Worm (Caenorhabditis elegans) whole organism, L4 larva: ENCODE results near the gene col-17.
"Not testable (repeated sequence)": the region's sequence is repeated elsewhere in the genome, so short reads cannot be mapped to it uniquely, and the experiment has no call there.

Source experiments
- F26F4.8 ChIP-seq: fragments of 200-800 bp; sonication (Bioruptor generic); conservative IDR thresholded peaks from 2 replicates; pipeline ENCODE4 v1.3.6; 2022; ENCODE audit warnings: missing genetic modification characterization, missing compliant biosample characterization
- F44E2.7 ChIP-seq: fragments of 200-800 bp; sonication (Bioruptor generic); IDR thresholded peaks from 2 replicates; pipeline ENCODE4 v2.1.2; 2022; ENCODE audit warnings: missing genetic modification characterization, missing compliant biosample characterization
- ama-1 ChIP-seq: fragments of 150-350 bp; optimal IDR thresholded peaks from 2 replicates; lab custom pipeline; 2014; ENCODE audit warnings: inconsistent platforms, mixed read lengths
- dmd-9 ChIP-seq: fragments of 200-800 bp; sonication (Bioruptor generic); IDR thresholded peaks from 2 replicates; pipeline ENCODE4 v1.3.6; 2022; ENCODE audit warnings: missing genetic modification reagents, missing genetic modification characterization, missing compliant biosample characterization
- mep-1 ChIP-seq: fragments of 150-350 bp; sonication (generic microtip); optimal IDR thresholded peaks from 3 replicates; lab custom pipeline; 2014; ENCODE audit warnings: missing biosample characterization, missing genetic modification characterization
- mxl-3 ChIP-seq: fragments of 200-800 bp; sonication (Bioruptor generic); optimal IDR thresholded peaks from 2 replicates; lab custom pipeline; 2018; ENCODE audit warnings: mild to moderate bottlenecking, missing genetic modification characterization, missing compliant biosample characterization
- nhr-237 ChIP-seq: sonication (generic microtip); optimal IDR thresholded peaks from 2 replicates; lab custom pipeline; 2017; ENCODE audit warnings: missing biosample characterization, missing genetic modification characterization
- nhr-28 ChIP-seq: fragments of 150-350 bp; optimal IDR thresholded peaks from 2 replicates; lab custom pipeline; 2014; ENCODE audit warnings: missing biosample characterization, missing genetic modification characterization
- set-16 ChIP-seq: fragments of 200-800 bp; sonication (Bioruptor generic); IDR thresholded peaks from 2 replicates; pipeline ENCODE4 v1.3.6; 2022; ENCODE audit warnings: missing genetic modification reagents, missing genetic modification characterization, missing compliant biosample characterization
- skn-1 ChIP-seq: fragments of 150-350 bp; optimal IDR thresholded peaks from 2 replicates; lab custom pipeline; 2014; ENCODE audit warnings: missing biosample characterization, missing genetic modification characterization
- snpc-4 ChIP-seq: fragments of 150-350 bp; optimal IDR thresholded peaks from 2 replicates; lab custom pipeline; 2014; ENCODE audit warnings: missing biosample characterization, missing genetic modification characterization
- unc-130 ChIP-seq: sonication (generic microtip); optimal IDR thresholded peaks from 2 replicates; lab custom pipeline; 2016; ENCODE audit warnings: missing genetic modification reagents, missing genetic modification characterization, missing compliant biosample characterization
- vab-7 ChIP-seq: fragments of 200-800 bp; sonication (Bioruptor generic); IDR thresholded peaks from 2 replicates; pipeline ENCODE4 v1.3.6; 2022; ENCODE audit warnings: missing genetic modification reagents, missing genetic modification characterization, missing compliant biosample characterization
- ztf-11 ChIP-seq: fragments of 150-350 bp; optimal IDR thresholded peaks from 2 replicates; lab custom pipeline; 2014; ENCODE audit warnings: missing biosample characterization, missing genetic modification characterization

- TF ChIP-seq snpc-4 (tag; lab: Kevin White, UChicago); dmd-9 (GFP tag; lab: Robert Waterston, UW); F44E2.7 (GFP tag; lab: Robert Waterston, UW); set-16 (GFP tag; lab: Robert Waterston, UW); mxl-3 (GFP tag; lab: Kevin White, UChicago); mep-1 (tag; lab: Kevin White, UChicago); unc-130 (GFP tag; lab: Kevin White, UChicago); ama-1; skn-1 (tag; lab: Kevin White, UChicago); vab-7; nhr-237 (tag; lab: Kevin White, UChicago); ztf-11; nhr-28; F26F4.8 (GFP tag; lab: Robert Waterston, UW): not testable (repeated sequence)
Measured at ce11 chrII:4860260-4860659, 7.1 kb downstream of the col-17 start, which contains the start of the genes nspd-5 and F11G11.4.
